Worm (Caenorhabditis elegans): Measurements from ENCODE around the gene srh-209.

DNA sequence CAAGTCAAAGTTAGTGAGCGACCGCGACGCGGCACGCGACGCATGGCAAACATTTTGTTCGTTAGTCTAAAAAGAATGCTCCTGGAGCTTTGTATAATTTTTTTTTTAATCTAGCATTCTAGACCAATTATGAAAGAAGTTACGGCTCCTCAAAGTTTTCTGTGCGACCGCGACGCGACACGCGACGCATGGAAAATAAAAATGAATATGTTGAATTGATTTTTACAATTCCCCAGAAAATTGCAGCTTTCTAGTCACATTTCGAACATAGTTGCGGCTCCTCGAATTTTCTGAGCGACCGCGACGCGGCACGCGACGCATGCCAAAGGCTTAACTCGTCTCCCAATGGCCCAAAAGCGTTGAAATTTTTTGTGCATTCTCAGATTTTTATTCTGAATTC is 19.8 kb upstream of the srh-209 start, which contains the start of gene ZK262.4:
- TF ChIP-seq ztf-11 (tag; optimal IDR thresholded peaks at IDR 0.05) (no peak), elt-2 (tag; optimal IDR thresholded peaks at IDR 0.05) (no peak), ama-1 (optimal IDR thresholded peaks at IDR 0.05) (no peak), sea-2 (GFP tag; optimal IDR thresholded peaks at IDR 0.05) (no peak), pqm-1 (tag; optimal IDR thresholded peaks at IDR 0.05) (no peak), snpc-4 (tag; optimal IDR thresholded peaks at IDR 0.05) (no peak), R02D3.7 (tag; optimal IDR thresholded peaks at IDR 0.05) (no peak), elt-3 (tag; optimal IDR thresholded peaks at IDR 0.05) (no peak), ceh-82 (tag; optimal IDR thresholded peaks at IDR 0.05) (no peak), egl-27 (tag; optimal IDR thresholded peaks at IDR 0.05) (no peak), tbx-2 (tag; optimal IDR thresholded peaks at IDR 0.05) (no peak), lin-15B (tag; optimal IDR thresholded peaks at IDR 0.05) (no peak), jun-1 (tag; optimal IDR thresholded peaks at IDR 0.05) (no peak)

All from whole organism, L3 larva.